Worm (Caenorhabditis elegans) whole organism, L1 larva: ENCODE measurements around the gene Y70C5B.2.

Experiments used
- C16A3.4 ChIP-seq: fragments of 150-350 bp; optimal IDR thresholded peaks from 2 replicates; lab custom pipeline; 2014; ENCODE audit warnings: missing biosample characterization, missing genetic modification characterization
- egl-27 ChIP-seq, 2 experiments: fragments of 150-350 bp in 1 of 2; sonication (generic microtip); optimal IDR thresholded peaks; 3 replicates each; lab custom pipeline; 2017 to 2018; ENCODE audit warnings: missing biosample characterization in 2 of 2, missing genetic modification characterization in 2 of 2, missing genetic modification reagents in 2 of 2
- pqm-1 ChIP-seq: sonication (generic microtip); optimal IDR thresholded peaks from 3 replicates; lab custom pipeline; 2017; ENCODE audit warnings: missing biosample characterization, missing genetic modification characterization
- snpc-4 ChIP-seq: fragments of 150-350 bp; optimal IDR thresholded peaks from 2 replicates; lab custom pipeline; 2014; ENCODE audit warnings: missing biosample characterization, missing genetic modification characterization
- unc-130 ChIP-seq: fragments of 150-350 bp; optimal IDR thresholded peaks from 2 replicates; lab custom pipeline; 2017; ENCODE audit warnings: missing biosample characterization, missing genetic modification characterization, inconsistent platforms
- ztf-11 ChIP-seq, 2 experiments: sonication (generic microtip); optimal IDR thresholded peaks; 2 replicates each; lab custom pipeline; 2016 to 2017; ENCODE audit warnings: missing genetic modification characterization in 2 of 2, missing biosample characterization in 1 of 2, missing compliant biosample characterization in 1 of 2
- ztf-4 ChIP-seq: fragments of 150-350 bp; optimal IDR thresholded peaks from 2 replicates; lab custom pipeline; 2014; ENCODE audit warnings: missing biosample characterization, missing genetic modification characterization

DNA sequence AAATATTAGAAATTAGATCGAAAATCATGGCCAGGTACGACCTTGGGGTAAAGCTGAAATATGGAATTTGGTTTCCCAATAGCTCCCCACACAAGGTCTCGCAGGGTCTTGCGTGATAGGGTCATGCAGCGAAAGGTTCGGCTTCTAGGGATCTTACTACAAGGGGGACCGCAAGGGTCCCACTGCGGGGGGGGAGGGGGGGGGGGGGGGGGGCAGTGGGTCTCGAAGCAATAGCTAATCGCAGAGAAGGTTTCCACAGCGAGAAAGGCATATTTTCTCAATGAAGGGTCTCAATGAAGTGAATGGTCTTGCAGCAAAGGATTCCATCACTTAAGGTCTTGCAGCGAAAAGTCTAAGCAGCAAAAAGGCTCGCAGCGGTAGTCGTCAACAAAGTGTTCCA lies 32.3 kb upstream of the Y70C5B.2 start:
- TF ChIP-seq C16A3.4 (tag; lab: Kevin White, UChicago) (no peak), snpc-4 (tag; lab: Kevin White, UChicago) (no peak), unc-130 (tag; lab: Kevin White, UChicago) (no peak), egl-27 (tag; optimal IDR thresholded peaks at IDR 0.05; lab: Kevin White, UChicago) (no peak), ztf-11 (tag; optimal IDR thresholded peaks at IDR 0.05; lab: Kevin White, UChicago) (no peak), pqm-1 (no peak), ztf-4 (tag; lab: Kevin White, UChicago) (no peak)
